In the genomic region with DNA sequence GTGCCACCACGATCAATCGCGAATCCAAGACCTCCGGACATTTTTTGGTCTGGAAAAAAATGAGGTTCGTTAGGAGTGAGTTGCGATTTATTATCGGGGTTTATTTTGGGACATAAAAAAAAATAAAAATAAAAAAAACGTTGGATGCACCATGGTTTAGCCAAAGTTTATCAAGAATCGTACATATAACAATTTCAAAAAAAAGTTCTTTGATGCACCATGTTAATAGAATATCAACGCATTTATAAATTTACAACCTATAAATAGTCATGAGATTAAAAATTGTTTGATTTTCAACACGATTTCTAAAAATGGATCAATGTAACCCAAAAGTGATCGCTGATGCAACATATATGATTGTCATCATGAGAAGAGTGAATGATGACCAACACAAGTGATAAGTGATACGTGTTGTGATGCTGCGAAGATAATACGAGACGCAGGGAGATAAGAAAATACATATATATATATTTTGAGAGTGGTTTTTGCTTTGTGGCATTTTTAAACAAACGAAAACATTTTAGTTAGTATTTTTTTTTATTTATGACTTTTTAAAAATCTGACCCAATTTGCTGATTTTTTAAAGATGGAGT, we compare ENCODE assay signal across 1 worm cellular context.
TF ChIP-seq lines count a peak whose summit lies in the region.

A gene (minus strand): TSS at position 51 of the 593 bp plus-strand sequence.

TF ChIP-seq in whole organism, L4 larva, 104 proteins besides CTCF, POLR2A, EP300 and RAD21 (continued from another document):
- TF ChIP-seq cey-2 (tag; optimal IDR thresholded peaks at IDR 0.05; lab: Kevin White, UChicago; ENCODE audit: borderline replicate concordance, insufficient read depth), result no peak
- TF ChIP-seq egl-27 (tag; optimal IDR thresholded peaks at IDR 0.05; lab: Kevin White, UChicago), result no peak
- TF ChIP-seq unc-39 (tag; optimal IDR thresholded peaks at IDR 0.05; lab: Kevin White, UChicago), result no peak
- no peak for TF ChIP-seq daf-16 (GFP tag; optimal IDR thresholded peaks at IDR 0.05; lab: Kevin White, UChicago)
- peak; percentile 53 for TF ChIP-seq daf-16 (tag; optimal IDR thresholded peaks at IDR 0.05; lab: Kevin White, UChicago)
- no peak for TF ChIP-seq F44E2.7 (GFP tag; IDR thresholded peaks at IDR 0.05; lab: Robert Waterston, UW)
- TF ChIP-seq ctbp-1 (GFP tag; IDR thresholded peaks at IDR 0.05; lab: Robert Waterston, UW), result no peak
- TF ChIP-seq nhr-6 (tag; optimal IDR thresholded peaks at IDR 0.05; lab: Kevin White, UChicago), result no peak
- TF ChIP-seq nhr-28 (tag; optimal IDR thresholded peaks at IDR 0.05; lab: Kevin White, UChicago), result peak; percentile 19
TF ChIP-seq in whole organism, L4 larva: peak in this region for 7.
